Worm (Caenorhabditis elegans) whole organism, L2 larva: ENCODE data around the gene Y44A6C.2.

Experiments
- R02D3.7 ChIP-seq: fragments of 150-350 bp; optimal IDR thresholded peaks from 2 replicates; lab custom pipeline; 2014; ENCODE audit warnings: missing biosample characterization, missing genetic modification characterization
- ZK546.5 ChIP-seq: sonication (generic microtip); optimal IDR thresholded peaks from 2 replicates; lab custom pipeline; 2017; ENCODE audit warnings: missing biosample characterization, missing genetic modification characterization
- alr-1 ChIP-seq: fragments of 150-350 bp; optimal IDR thresholded peaks from 2 replicates; lab custom pipeline; 2014; ENCODE audit warnings: missing biosample characterization, missing genetic modification characterization
- aly-2 ChIP-seq: fragments of 150-350 bp; optimal IDR thresholded peaks from 2 replicates; lab custom pipeline; 2014; ENCODE audit warnings: missing biosample characterization, missing genetic modification characterization
- ceh-16 ChIP-seq: fragments of 150-350 bp; optimal IDR thresholded peaks from 2 replicates; lab custom pipeline; 2014; ENCODE audit warnings: missing biosample characterization, missing genetic modification characterization
- lin-11 ChIP-seq: fragments of 150-350 bp; sonication (generic microtip); optimal IDR thresholded peaks from 2 replicates; lab custom pipeline; 2014; ENCODE audit warnings: missing biosample characterization, missing genetic modification characterization, inconsistent platforms, mixed read lengths
- lin-13 ChIP-seq: fragments of 150-350 bp; optimal IDR thresholded peaks from 2 replicates; lab custom pipeline; 2014; ENCODE audit warnings: missing biosample characterization, missing genetic modification reagents, missing genetic modification characterization

- no peak for TF ChIP-seq ceh-16
- no peak for TF ChIP-seq alr-1
- TF ChIP-seq ZK546.5 (tag; lab: Kevin White, UChicago) = no peak
- no peak for TF ChIP-seq lin-11 (tag; lab: Kevin White, UChicago)
- TF ChIP-seq lin-13 (GFP tag; lab: Kevin White, UChicago) = no peak
- no peak for TF ChIP-seq R02D3.7
- TF ChIP-seq aly-2 (tag; lab: Kevin White, UChicago) = no peak
Measured at ce11 chrV:20758106-20758505, 36.1 kb downstream of the Y44A6C.2 start.
